Worm (Caenorhabditis elegans) whole organism, young adult: ENCODE data around the gene T23F2.3.

Experiments used
- F37B4.10 ChIP-seq: fragments of 200-800 bp; sonication (Bioruptor generic); IDR thresholded peaks from 2 replicates; pipeline ENCODE4 v1.3.6; 2022; ENCODE audit warnings: missing genetic modification characterization, missing compliant biosample characterization
- F52B5.7 ChIP-seq: sonication (generic microtip); optimal IDR thresholded peaks from 2 replicates; lab custom pipeline; 2016; ENCODE audit warnings: mild to moderate bottlenecking, missing genetic modification characterization, missing compliant biosample characterization
- athp-1 ChIP-seq: sonication (generic microtip); optimal IDR thresholded peaks from 2 replicates; lab custom pipeline; 2017; ENCODE audit warnings: mild to moderate bottlenecking, missing genetic modification characterization, missing compliant biosample characterization
- bed-1 ChIP-seq: fragments of 200-800 bp; sonication (Bioruptor generic); IDR thresholded peaks from 2 replicates; pipeline ENCODE4 v1.3.6; 2022; ENCODE audit warnings: missing genetic modification reagents, missing genetic modification characterization, missing compliant biosample characterization
- dpff-1 ChIP-seq: sonication (generic microtip); optimal IDR thresholded peaks from 2 replicates; lab custom pipeline; 2017; ENCODE audit warnings: mild to moderate bottlenecking, missing genetic modification characterization, missing compliant biosample characterization
- let-607 ChIP-seq, 2 experiments: fragments of 200-800 bp in 1 of 2; sonication (Bioruptor generic) in 1 of 2; sonication (generic microtip) in 1 of 2; optimal IDR thresholded peaks; 2 replicates each; lab custom pipeline; 2016 to 2018; ENCODE audit warnings: mild to moderate bottlenecking in 2 of 2, missing compliant biosample characterization in 2 of 2, missing genetic modification characterization in 2 of 2, moderate library complexity in 2 of 2, missing genotype in 1 of 2
- lsl-1 ChIP-seq: fragments of 200-800 bp; sonication (Bioruptor generic); optimal IDR thresholded peaks from 2 replicates; lab custom pipeline; 2018; ENCODE audit warnings: mild to moderate bottlenecking, missing genetic modification characterization, moderate library complexity, missing compliant biosample characterization
- ztf-18 ChIP-seq: sonication (generic microtip); optimal IDR thresholded peaks from 2 replicates; lab custom pipeline; 2016; ENCODE audit warnings: missing genotype, mild to moderate bottlenecking, missing genetic modification characterization, missing compliant biosample characterization
- ztf-6 ChIP-seq: fragments of 200-800 bp; sonication (Bioruptor generic); IDR thresholded peaks from 2 replicates; pipeline ENCODE4 v1.3.6; 2022; ENCODE audit warnings: missing genetic modification reagents, missing genetic modification characterization, missing compliant biosample characterization

DNA sequence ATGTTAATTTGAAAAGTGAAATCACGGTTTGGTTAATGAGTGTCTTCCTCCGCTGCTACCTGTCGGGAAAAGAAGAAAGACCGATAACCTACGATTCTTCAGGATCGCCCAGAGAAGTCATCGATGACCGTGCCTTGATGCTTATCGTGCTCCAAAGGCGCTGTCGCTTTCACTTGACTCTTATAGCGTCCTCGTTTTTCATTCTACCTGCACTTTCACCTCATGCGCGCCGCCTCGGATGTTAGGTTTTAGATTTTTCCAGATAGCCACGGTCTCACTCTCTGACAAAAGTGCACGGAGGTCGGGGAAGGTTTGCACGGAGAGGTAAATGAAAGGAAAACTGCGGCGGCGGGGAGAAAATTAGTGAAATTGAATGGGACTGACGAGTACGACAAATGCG is 23.3 kb downstream of the T23F2.3 start:
- TF ChIP-seq athp-1 (tag; lab: Kevin White, UChicago) = no peak
- TF ChIP-seq F52B5.7 (tag; lab: Kevin White, UChicago) = no peak
- TF ChIP-seq let-607 (tag; optimal IDR thresholded peaks at IDR 0.05; lab: Kevin White, UChicago) = no peak
- no peak for TF ChIP-seq bed-1 (GFP tag; lab: Robert Waterston, UW)
- TF ChIP-seq F37B4.10 = no peak
- TF ChIP-seq dpff-1 (tag; lab: Kevin White, UChicago) = no peak
- no peak for TF ChIP-seq ztf-18
- TF ChIP-seq ztf-6 (GFP tag; lab: Robert Waterston, UW) = no peak
- no peak for TF ChIP-seq lsl-1 (GFP tag; lab: Kevin White, UChicago)
